Fruit fly (Drosophila melanogaster): ENCODE results near the gene dop.

DNA sequence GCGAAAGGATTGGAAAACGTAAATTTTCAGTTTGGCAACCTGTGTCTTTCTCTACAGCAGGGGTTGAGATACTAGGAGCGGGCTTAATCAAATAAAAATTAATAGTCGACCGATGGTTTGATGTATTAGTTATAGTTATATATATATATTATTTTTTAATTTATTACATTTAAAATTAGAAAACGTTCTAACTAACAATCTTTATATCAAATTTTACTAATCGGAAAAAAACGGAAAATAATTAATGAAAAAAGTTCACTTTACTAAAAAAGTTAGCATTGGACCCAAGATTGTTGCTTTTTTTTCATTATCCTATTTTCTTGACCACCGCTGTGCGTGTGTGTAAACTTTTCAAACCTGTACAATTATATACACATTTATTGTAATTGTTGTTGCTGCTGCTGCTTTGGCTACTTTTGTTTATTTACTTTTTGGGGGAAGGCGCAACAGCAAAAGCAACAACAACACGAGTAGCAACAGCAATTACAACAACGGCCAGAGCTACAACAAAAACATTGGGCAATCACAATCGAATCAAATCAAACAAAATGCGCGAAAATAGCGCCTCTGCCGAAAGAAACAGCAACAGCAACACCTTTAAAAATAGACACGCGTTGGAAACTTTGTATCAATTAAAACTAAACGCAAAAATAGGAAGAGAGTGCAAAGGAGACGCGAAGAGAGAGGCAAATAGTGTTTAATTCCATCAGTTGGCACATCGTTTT is 26.9 kb downstream of the dop start:
- TF ChIP-seq Mnt (GFP tag; optimal IDR thresholded peaks at IDR 0.05) (no peak), ovo (GFP tag; optimal IDR thresholded peaks at IDR 0.05) (no peak), bab1 (GFP tag; optimal IDR thresholded peaks at IDR 0.05) (no peak), CG1620 (GFP tag; optimal IDR thresholded peaks at IDR 0.05) (no peak), CG5204 (GFP tag; optimal IDR thresholded peaks at IDR 0.05) (no peak), Hr96 (GFP tag; optimal IDR thresholded peaks at IDR 0.05) (no peak), CG12768 (GFP tag; optimal IDR thresholded peaks at IDR 0.05) (no peak), toe (GFP tag; optimal IDR thresholded peaks at IDR 0.05) (no peak), CG14711 (tag; optimal IDR thresholded peaks at IDR 0.05) (no peak), CG7045 (GFP tag; optimal IDR thresholded peaks at IDR 0.05) (no peak), cnc (optimal IDR thresholded peaks at IDR 0.05) (no peak)
